Fruit fly (Drosophila melanogaster): Measurements from ENCODE around the gene Cyp6d5.

DNA sequence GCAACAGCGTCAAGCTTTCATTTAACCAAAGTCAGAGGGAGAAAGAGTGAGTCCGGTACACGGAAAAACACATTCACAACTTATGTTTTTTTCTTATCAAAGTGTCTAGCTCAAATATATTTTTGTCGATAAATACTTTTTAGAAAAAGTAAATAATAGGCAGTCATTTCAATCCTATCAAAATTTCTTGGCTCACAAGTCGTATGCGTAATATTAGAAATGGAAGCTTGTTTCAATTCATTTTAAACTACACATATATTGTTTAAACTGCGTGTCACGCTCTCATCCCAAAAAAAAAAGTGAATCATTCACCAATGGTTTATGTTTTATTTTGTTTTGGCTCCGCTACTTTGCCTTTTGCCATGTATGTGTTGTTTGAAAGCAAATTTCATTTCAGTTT, 19.4 kb upstream of the Cyp6d5 start:
- TF ChIP-seq bab1 (GFP tag; optimal IDR thresholded peaks at IDR 0.05) (no peak), cnc (optimal IDR thresholded peaks at IDR 0.05) (no peak), CG33017 (tag; optimal IDR thresholded peaks at IDR 0.05) (no peak), kay (GFP tag; ENCODE audit: borderline replicate concordance) (no peak)

Measured in whole organism, adult.